Fruit fly (Drosophila melanogaster) whole organism, embryonic: ENCODE measurements around the gene ND-B18.

Experiments
- ATbp ChIP-seq: fragments of 200-800 bp; sonication (Bioruptor generic); optimal IDR thresholded peaks from 2 replicates; lab custom pipeline; 2017; ENCODE audit warnings: missing biosample characterization, mild to moderate bottlenecking, missing genetic modification characterization, missing genetic modification reagents
- CG1024 ChIP-seq: fragments of 200-800 bp; sonication (Bioruptor generic); IDR thresholded peaks from 2 replicates; pipeline ENCODE4 v1.3.6; 2022; ENCODE audit warnings: missing biosample characterization, missing genetic modification characterization
- CG10959 ChIP-seq: fragments of 200-800 bp; sonication (Bioruptor generic); IDR thresholded peaks from 2 replicates; pipeline ENCODE4 v1.3.6; 2022; ENCODE audit warnings: missing biosample characterization, missing genetic modification characterization
- CG12155 ChIP-seq: fragments of 200-800 bp; sonication (Bioruptor generic); optimal IDR thresholded peaks from 3 replicates; lab custom pipeline; 2016; ENCODE audit warnings: missing biosample characterization, missing genetic modification characterization
- CG12391 ChIP-seq: fragments of 200-800 bp; sonication (Bioruptor generic); optimal IDR thresholded peaks from 3 replicates; lab custom pipeline; 2018; ENCODE audit warnings: missing biosample characterization, mild to moderate bottlenecking, missing genetic modification characterization, moderate library complexity
- CG13894 ChIP-seq: fragments of 200-800 bp; sonication (Bioruptor generic); optimal IDR thresholded peaks from 3 replicates; lab custom pipeline; 2018; ENCODE audit warnings: missing biosample characterization, mild to moderate bottlenecking, missing genetic modification characterization, moderate library complexity
- CG14050 ChIP-seq: fragments of 200-800 bp; sonication (Bioruptor generic); IDR thresholded peaks from 3 replicates; pipeline ENCODE4 v1.3.6; 2022; ENCODE audit warnings: missing biosample characterization, missing genetic modification characterization
- CG14667 ChIP-seq: fragments of 200-800 bp; sonication (Bioruptor generic); IDR thresholded peaks from 2 replicates; pipeline ENCODE4 v1.3.6; 2022; ENCODE audit warnings: missing biosample characterization, missing genetic modification characterization
- CG15073 ChIP-seq: fragments of 200-800 bp; sonication (Bioruptor generic); optimal IDR thresholded peaks from 2 replicates; lab custom pipeline; 2016; ENCODE audit warnings: missing biosample characterization, missing genetic modification characterization
- CG15514 ChIP-seq: fragments of 200-800 bp; sonication (Bioruptor generic); optimal IDR thresholded peaks from 3 replicates; lab custom pipeline; 2017; ENCODE audit warnings: missing biosample characterization, missing genetic modification characterization, mild to moderate bottlenecking, moderate library complexity, missing genetic modification reagents
- CG15601 ChIP-seq: fragments of 200-800 bp; sonication (Bioruptor generic); optimal IDR thresholded peaks from 3 replicates; lab custom pipeline; 2019; ENCODE audit warnings: missing biosample characterization, mild to moderate bottlenecking, missing genetic modification characterization, moderate library complexity
- CG16779 ChIP-seq: fragments of 200-800 bp; sonication (Bioruptor generic); IDR thresholded peaks from 2 replicates; pipeline ENCODE4 v1.3.6; 2022; ENCODE audit warnings: missing biosample characterization, missing genetic modification characterization
- CG17568 ChIP-seq: fragments of 200-800 bp; sonication (Bioruptor generic); optimal IDR thresholded peaks from 2 replicates; lab custom pipeline; 2018; ENCODE audit warnings: missing biosample characterization, mild to moderate bottlenecking, missing genetic modification characterization, moderate library complexity
- CG2678 ChIP-seq: fragments of 200-800 bp; sonication (Bioruptor generic); optimal IDR thresholded peaks from 3 replicates; lab custom pipeline; 2019; ENCODE audit warnings: missing biosample characterization, mild to moderate bottlenecking, missing genetic modification characterization, moderate library complexity
- CG31441 ChIP-seq: fragments of 200-800 bp; sonication (Bioruptor generic); IDR thresholded peaks from 2 replicates; pipeline ENCODE4 v1.3.6; 2022; ENCODE audit warnings: missing biosample characterization, missing genetic modification characterization
- CG33557 ChIP-seq: fragments of 200-800 bp; sonication (Bioruptor generic); optimal IDR thresholded peaks from 2 replicates; lab custom pipeline; 2019; ENCODE audit warnings: missing biosample characterization, mild to moderate bottlenecking, missing genetic modification characterization, moderate library complexity
- CG9215 ChIP-seq: fragments of 200-800 bp; sonication (Bioruptor generic); IDR thresholded peaks from 2 replicates; pipeline ENCODE4 v1.3.6; 2022; ENCODE audit warnings: missing biosample characterization, missing genetic modification characterization
- CG9797 ChIP-seq: fragments of 200-800 bp; sonication (Bioruptor generic); optimal IDR thresholded peaks from 3 replicates; lab custom pipeline; 2018; ENCODE audit warnings: missing biosample characterization, mild to moderate bottlenecking, missing genetic modification characterization
- D19B ChIP-seq: fragments of 200-800 bp; sonication (Bioruptor generic); optimal IDR thresholded peaks from 2 replicates; lab custom pipeline; 2017; ENCODE audit warnings: missing biosample characterization, mild to moderate bottlenecking, missing genetic modification characterization
- Dref ChIP-seq: fragments of 200-800 bp; sonication (Bioruptor generic); IDR thresholded peaks from 2 replicates; pipeline ENCODE4 v1.3.6; 2022; ENCODE audit warnings: missing biosample characterization, missing genetic modification characterization
- Hmr ChIP-seq: fragments of 200-800 bp; sonication (Bioruptor generic); optimal IDR thresholded peaks from 3 replicates; lab custom pipeline; 2017; ENCODE audit warnings: mild to moderate bottlenecking, missing biosample characterization, missing genetic modification reagents, missing genetic modification characterization
- Mrtf ChIP-seq: fragments of 200-800 bp; sonication (Bioruptor generic); IDR thresholded peaks from 3 replicates; pipeline ENCODE4 v1.3.6; 2022; ENCODE audit warnings: missing biosample characterization, missing genetic modification characterization
- NC2β ChIP-seq: fragments of 200-800 bp; sonication (Bioruptor generic); optimal IDR thresholded peaks from 2 replicates; lab custom pipeline; 2016; ENCODE audit warnings: missing biosample characterization, missing genetic modification characterization
- Nf-YB ChIP-seq: fragments of 200-800 bp; sonication (Bioruptor generic); optimal IDR thresholded peaks from 3 replicates; lab custom pipeline; 2019; ENCODE audit warnings: missing biosample characterization, mild to moderate bottlenecking, missing genetic modification characterization, moderate library complexity
- Sin3A ChIP-seq: fragments of >200 bp; optimal IDR thresholded peaks from 2 replicates; lab custom pipeline; 2018
- Six4 ChIP-seq: fragments of 200-800 bp; sonication (Bioruptor generic); optimal IDR thresholded peaks from 2 replicates; lab custom pipeline; 2016; ENCODE audit warnings: missing biosample characterization, missing genetic modification characterization
- Sox100B ChIP-seq: fragments of 200-800 bp; sonication (Bioruptor generic); optimal IDR thresholded peaks from 3 replicates; lab custom pipeline; 2018; ENCODE audit warnings: missing biosample characterization, mild to moderate bottlenecking, missing genetic modification characterization
- Stat92E ChIP-seq, 3 experiments: fragments of >200 bp in 2 of 3; fragments of 200-800 bp in 1 of 3; sonication (Bioruptor generic) in 1 of 3; optimal IDR thresholded peaks; 2 replicates each; lab custom pipeline; 2017 to 2019; ENCODE audit warnings: missing biosample characterization in 3 of 3, missing genetic modification characterization in 3 of 3, mild to moderate bottlenecking in 1 of 3, moderate library complexity in 1 of 3
- ap ChIP-seq: fragments of 200-800 bp; sonication (Bioruptor generic); IDR thresholded peaks from 2 replicates; pipeline ENCODE4 v1.3.6; 2022; ENCODE audit warnings: missing biosample characterization, missing genetic modification characterization
- bowl ChIP-seq: fragments of 200-800 bp; sonication (Bioruptor generic); IDR thresholded peaks from 2 replicates; pipeline ENCODE4 v1.3.6; 2022; ENCODE audit warnings: missing biosample characterization, missing genetic modification characterization
- chm ChIP-seq: fragments of 200-800 bp; sonication (Bioruptor generic); IDR thresholded peaks from 2 replicates; pipeline ENCODE4 v1.3.6; 2022; ENCODE audit warnings: missing biosample characterization, missing genetic modification characterization
- danr ChIP-seq: fragments of 200-800 bp; sonication (Bioruptor generic); IDR thresholded peaks from 2 replicates; pipeline ENCODE4 v1.3.6; 2022; ENCODE audit warnings: missing biosample characterization, missing genetic modification characterization
- dimm ChIP-seq: fragments of 200-800 bp; sonication (Bioruptor generic); IDR thresholded peaks from 2 replicates; pipeline ENCODE4 v1.3.6; 2022; ENCODE audit warnings: missing biosample characterization, missing genetic modification characterization
- dmrt11E ChIP-seq: fragments of 200-800 bp; sonication (Bioruptor generic); optimal IDR thresholded peaks from 3 replicates; lab custom pipeline; 2018; ENCODE audit warnings: missing biosample characterization, mild to moderate bottlenecking, missing genetic modification characterization, moderate library complexity
- emc ChIP-seq: fragments of 200-800 bp; sonication (Bioruptor generic); optimal IDR thresholded peaks from 2 replicates; lab custom pipeline; 2016; ENCODE audit warnings: missing biosample characterization, missing genetic modification characterization
- eyg ChIP-seq: fragments of 200-800 bp; sonication (Bioruptor generic); optimal IDR thresholded peaks from 3 replicates; lab custom pipeline; 2016; ENCODE audit warnings: missing biosample characterization, missing genetic modification characterization
- ftz-f1 ChIP-seq: fragments of 200-800 bp; sonication (Bioruptor generic); optimal IDR thresholded peaks from 2 replicates; lab custom pipeline; 2016; ENCODE audit warnings: missing biosample characterization, missing genetic modification characterization
- her ChIP-seq: fragments of 200-800 bp; sonication (Bioruptor generic); optimal IDR thresholded peaks from 2 replicates; lab custom pipeline; 2016; ENCODE audit warnings: missing biosample characterization, missing genetic modification characterization
- luna ChIP-seq: fragments of 200-800 bp; sonication (Bioruptor generic); optimal IDR thresholded peaks from 2 replicates; lab custom pipeline; 2016; ENCODE audit warnings: missing biosample characterization, missing genetic modification characterization
- maf-S ChIP-seq: fragments of 200-800 bp; sonication (Bioruptor generic); optimal IDR thresholded peaks from 2 replicates; lab custom pipeline; 2016; ENCODE audit warnings: missing biosample characterization, missing genetic modification characterization
- mirr ChIP-seq: fragments of 200-800 bp; sonication (Bioruptor generic); optimal IDR thresholded peaks from 3 replicates; lab custom pipeline; 2018; ENCODE audit warnings: missing biosample characterization, mild to moderate bottlenecking, missing genetic modification characterization
- org-1 ChIP-seq: fragments of 200-800 bp; sonication (Bioruptor generic); optimal IDR thresholded peaks from 2 replicates; lab custom pipeline; 2017; ENCODE audit warnings: missing biosample characterization, missing genetic modification characterization
- otp ChIP-seq: fragments of 200-800 bp; sonication (Bioruptor generic); IDR thresholded peaks from 3 replicates; pipeline ENCODE4, ENCODE4 v1.3.6; 2022; ENCODE audit warnings: missing biosample characterization, missing genetic modification characterization
- pb ChIP-seq: fragments of 200-800 bp; sonication (Bioruptor generic); optimal IDR thresholded peaks from 3 replicates; lab custom pipeline; 2016; ENCODE audit warnings: missing biosample characterization, missing genetic modification characterization
- run ChIP-seq: fragments of 200-800 bp; sonication (Bioruptor generic); optimal IDR thresholded peaks from 3 replicates; lab custom pipeline; 2018; ENCODE audit warnings: missing biosample characterization, mild to moderate bottlenecking, missing genetic modification characterization
- salm ChIP-seq: fragments of 200-800 bp; sonication (Bioruptor generic); optimal IDR thresholded peaks from 2 replicates; lab custom pipeline; 2018; ENCODE audit warnings: missing biosample characterization, mild to moderate bottlenecking, missing genetic modification characterization
- sim ChIP-seq: fragments of 200-800 bp; sonication (Bioruptor generic); IDR thresholded peaks from 2 replicates; pipeline ENCODE4 v1.3.6; 2022; ENCODE audit warnings: missing biosample characterization, missing genetic modification characterization
- sob ChIP-seq: fragments of 200-800 bp; sonication (Bioruptor generic); IDR thresholded peaks from 2 replicates; pipeline ENCODE4 v1.3.6; 2022; ENCODE audit warnings: missing biosample characterization, missing genetic modification characterization
- unc-4 ChIP-seq: fragments of 200-800 bp; sonication (Bioruptor generic); IDR thresholded peaks from 2 replicates; pipeline ENCODE4 v1.3.6; 2022; ENCODE audit warnings: missing biosample characterization, missing genetic modification characterization; ENCODE audit not compliant: partially characterized antibody
- vvl ChIP-seq: fragments of 200-800 bp; sonication (Bioruptor generic); IDR thresholded peaks from 2 replicates; pipeline ENCODE4 v1.3.6; 2022; ENCODE audit warnings: missing biosample characterization, missing genetic modification characterization
- zen ChIP-seq: fragments of 200-800 bp; sonication (Bioruptor generic); optimal IDR thresholded peaks from 3 replicates; lab custom pipeline; 2018; ENCODE audit warnings: missing biosample characterization, mild to moderate bottlenecking, missing genetic modification characterization, moderate library complexity

ND-B18 gene

dm6 chrX:15021021-15021477 lies 42.5 kb upstream of the ND-B18 start (continued):
- TF ChIP-seq Stat92E (GFP tag; optimal IDR thresholded peaks at IDR 0.05; lab: Kevin White, UChicago), result peak in 1 of 3 experiments; percentile 79
- TF ChIP-seq eyg (GFP tag; lab: Kevin White, UChicago), result no peak
- TF ChIP-seq ATbp (GFP tag; lab: Kevin White, UChicago), result peak; percentile 88
- TF ChIP-seq bowl (GFP tag; lab: Robert Waterston, UW), result 0 out of 2 replicates have a peak, but pooled peaks have one; percentile 9
- TF ChIP-seq NC2β (GFP tag; lab: Kevin White, UChicago), result no peak
- TF ChIP-seq run (tag; lab: Kevin White, UChicago), result peak; percentile 76
- 0 out of 2 replicates have a peak, but pooled peaks have one; percentile 23 for TF ChIP-seq danr (GFP tag; lab: Robert Waterston, UW)
- peak; percentile 52 for TF ChIP-seq salm (tag; lab: Kevin White, UChicago)
- TF ChIP-seq CG16779, result no peak
- TF ChIP-seq Sin3A, result no peak
- peak; percentile 35; the same call in 1 of the 3 replicates for TF ChIP-seq CG14050 (GFP tag; lab: Robert Waterston, UW)
- peak; percentile 72 for TF ChIP-seq Nf-YB (GFP tag; lab: Kevin White, UChicago)
- peak; percentile 95 for TF ChIP-seq CG31441 (GFP tag; lab: Robert Waterston, UW)
- TF ChIP-seq CG15601, result peak; percentile 93
- no peak for TF ChIP-seq unc-4
- peak; percentile 61; the same call in 1 of the 2 replicates for TF ChIP-seq CG14667
- TF ChIP-seq Six4 (GFP tag; lab: Kevin White, UChicago), result peak; percentile 73
- TF ChIP-seq D19B (GFP tag; lab: Kevin White, UChicago), result no peak
- peak; percentile 89 for TF ChIP-seq vvl (GFP tag; lab: Robert Waterston, UW)
- no peak for TF ChIP-seq ftz-f1 (GFP tag; lab: Kevin White, UChicago)
- TF ChIP-seq mirr (GFP tag; lab: Kevin White, UChicago), result no peak
- TF ChIP-seq chm (GFP tag; lab: Robert Waterston, UW), result peak; percentile 66; the same call in 1 of the 2 replicates
- TF ChIP-seq pb (GFP tag; lab: Kevin White, UChicago), result no peak
- no peak for TF ChIP-seq sob (GFP tag; lab: Robert Waterston, UW)
- TF ChIP-seq CG12155 (GFP tag; lab: Kevin White, UChicago), result peak; percentile 53
- no peak for TF ChIP-seq her
- TF ChIP-seq CG15073 (GFP tag; lab: Kevin White, UChicago), result no peak
- peak; percentile 93 for TF ChIP-seq CG12391 (tag; lab: Kevin White, UChicago)
- peak; percentile 23 for TF ChIP-seq CG9797 (GFP tag; lab: Kevin White, UChicago)
- peak; percentile 64 for TF ChIP-seq org-1 (GFP tag; lab: Kevin White, UChicago)
- no peak for TF ChIP-seq maf-S (GFP tag; lab: Kevin White, UChicago)
- peak; percentile 6 for TF ChIP-seq CG15514 (GFP tag; lab: Kevin White, UChicago)
- TF ChIP-seq Sox100B (GFP tag; lab: Kevin White, UChicago), result peak; percentile 89
- peak; percentile 59 for TF ChIP-seq ap (GFP tag; lab: Robert Waterston, UW)
- peak; percentile 55 for TF ChIP-seq CG9215 (GFP tag; lab: Robert Waterston, UW)
- TF ChIP-seq Hmr (GFP tag; lab: Kevin White, UChicago), result peak; percentile 57
- peak; percentile 82 for TF ChIP-seq CG33557 (GFP tag; lab: Kevin White, UChicago)
- TF ChIP-seq luna (GFP tag; lab: Kevin White, UChicago), result no peak
- TF ChIP-seq CG10959, result peak; percentile 71
- peak; percentile 92 for TF ChIP-seq CG2678 (tag; lab: Kevin White, UChicago)
- TF ChIP-seq CG13894, result no peak
- TF ChIP-seq Mrtf (GFP tag; lab: Robert Waterston, UW), result peak; percentile 22; the same call in 1 of the 3 replicates
- TF ChIP-seq sim (GFP tag; lab: Robert Waterston, UW), result peak; percentile 42; the same call in 1 of the 2 replicates
- TF ChIP-seq otp (GFP tag; lab: Robert Waterston, UW), result peak; percentile 78; the same call in 2 of the 3 replicates
- no peak for TF ChIP-seq emc
- TF ChIP-seq CG1024 (GFP tag; lab: Robert Waterston, UW), result 0 out of 2 replicates have a peak, but pooled peaks have one; percentile 42
- peak; percentile 83 for TF ChIP-seq zen
- TF ChIP-seq dmrt11E (tag; lab: Kevin White, UChicago), result peak; percentile 96
- no peak; the same call in 1 of the 2 replicates for TF ChIP-seq dimm
- no peak for TF ChIP-seq Dref (GFP tag; lab: Robert Waterston, UW)
- peak; percentile 27 for TF ChIP-seq CG17568 (GFP tag; lab: Kevin White, UChicago)
